Worm (Caenorhabditis elegans) whole organism, L4/young adult: Measurements from ENCODE around the gene T16G12.9.

Source experiments
- W03F9.2 ChIP-seq: fragments of 150-350 bp; optimal IDR thresholded peaks from 2 replicates; lab custom pipeline; 2014; ENCODE audit warnings: missing biosample characterization, missing genetic modification characterization
- him-1 ChIP-seq: sonication (generic microtip); optimal IDR thresholded peaks from 2 replicates; lab custom pipeline; 2016; ENCODE audit warnings: missing genotype, missing genetic modification reagents, missing genetic modification characterization, missing compliant biosample characterization

DNA sequence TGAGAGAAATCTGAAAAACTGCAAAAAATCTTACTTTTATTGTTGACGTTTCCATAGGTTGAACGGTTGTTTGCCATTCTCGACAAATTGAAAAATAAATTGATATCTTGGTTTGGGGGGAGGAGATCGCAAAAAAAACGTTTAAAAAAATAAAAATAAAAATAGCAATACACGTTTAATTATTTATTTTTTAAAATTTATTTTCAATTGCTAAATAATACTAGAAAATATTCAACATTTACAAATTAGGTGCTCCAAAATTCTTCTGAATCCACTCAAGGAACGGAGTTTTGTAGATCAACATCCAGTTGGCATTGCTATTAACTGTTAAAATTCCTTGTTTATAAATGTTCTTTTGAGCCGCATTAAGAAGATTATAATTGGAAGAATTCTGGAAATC is 38.0 kb downstream of the T16G12.9 start, which contains the start of gene T16G12.7:
- TF ChIP-seq him-1 (no peak), W03F9.2 (tag; lab: Kevin White, UChicago) (no peak)
